Fruit fly (Drosophila melanogaster) whole organism, pupa: ENCODE measurements around the gene mRpL11.

Experiments used
- CG10348 ChIP-seq: fragments of 200-800 bp; sonication (Bioruptor generic); IDR thresholded peaks from 2 replicates; pipeline ENCODE4 v1.3.6; 2022; ENCODE audit warnings: missing biosample characterization, missing genetic modification characterization
- CG12605 ChIP-seq: fragments of 200-800 bp; sonication (Bioruptor generic); IDR thresholded peaks from 2 replicates; pipeline ENCODE4 v1.3.6; 2022; ENCODE audit warnings: missing biosample characterization, missing genetic modification characterization
- EcR ChIP-seq: fragments of 200-800 bp; sonication (Bioruptor generic); optimal IDR thresholded peaks from 3 replicates; lab custom pipeline; 2019; ENCODE audit warnings: missing biosample characterization, missing genetic modification characterization, mild to moderate bottlenecking, moderate library complexity, missing genetic modification reagents
- rn ChIP-seq: fragments of 200-800 bp; sonication (Bioruptor generic); IDR thresholded peaks from 2 replicates; pipeline ENCODE4 v1.3.6; 2022; ENCODE audit warnings: missing biosample characterization, missing genetic modification characterization

DNA sequence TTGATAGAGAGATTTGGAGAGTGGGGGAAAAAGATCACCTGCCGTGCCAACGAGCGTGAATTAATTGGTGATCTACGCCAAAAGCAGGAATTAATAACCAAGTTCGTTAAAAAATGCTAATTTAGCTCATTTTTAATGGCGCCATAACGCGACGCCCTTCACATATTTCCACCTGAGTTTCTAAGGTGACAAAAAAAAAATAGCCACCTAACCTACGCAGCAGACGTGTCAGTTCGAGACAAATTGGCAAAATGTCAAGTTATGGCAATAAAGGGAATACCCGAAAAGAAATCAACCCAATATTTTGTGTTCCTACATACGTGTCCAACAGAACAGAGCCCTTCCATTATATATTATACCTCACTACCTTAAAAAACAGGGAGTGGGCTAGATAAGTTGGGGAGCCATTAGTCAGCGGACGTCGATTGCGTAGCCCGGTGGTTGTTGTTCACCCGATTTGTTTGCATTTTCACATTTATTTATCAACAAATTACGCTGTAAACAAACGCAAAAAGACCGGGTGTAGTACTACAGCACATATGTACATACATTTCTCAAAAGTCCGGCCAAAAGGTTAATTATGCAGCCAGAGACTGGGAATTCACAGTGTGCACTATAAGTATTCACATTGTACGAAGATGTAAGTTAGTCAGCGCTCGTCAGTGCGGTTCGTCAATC lies 34.4 kb upstream of the mRpL11 start:
- TF ChIP-seq rn, result no peak
- no peak for TF ChIP-seq EcR (GFP tag; lab: Kevin White, UChicago)
- no peak for TF ChIP-seq CG12605
- TF ChIP-seq CG10348 (GFP tag; lab: Robert Waterston, UW), result no peak
